Worm (Caenorhabditis elegans): ENCODE data around the gene cyp-35A1.

Gene cyp-35A1

DNA sequence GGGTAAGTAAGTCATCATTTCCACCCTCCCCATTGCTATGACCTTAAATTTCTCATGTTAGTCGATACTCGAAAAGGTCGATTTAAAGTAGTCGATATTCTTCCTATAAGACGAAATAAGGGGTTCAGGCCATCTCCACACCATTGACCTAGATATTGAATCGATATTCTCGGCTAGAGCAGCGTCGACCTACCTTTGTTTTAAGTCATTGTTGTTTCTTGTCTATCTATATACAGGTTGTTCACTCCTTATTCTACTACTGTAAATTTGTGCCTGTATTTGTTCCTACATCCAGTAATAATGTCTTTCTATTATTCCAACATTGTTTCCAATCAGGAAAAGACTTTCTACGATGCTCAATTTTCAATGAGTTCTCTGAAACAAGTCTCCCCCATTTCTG lies 34.6 kb downstream of the cyp-35A1 start, which contains the start of gene F10G2.4:
TSS of gene F10G2.4 (plus strand) at position 301 of the 400 bp plus-strand sequence.
- no peak for TF ChIP-seq unc-62 (GFP tag; optimal IDR thresholded peaks at IDR 0.05)

DNA sequence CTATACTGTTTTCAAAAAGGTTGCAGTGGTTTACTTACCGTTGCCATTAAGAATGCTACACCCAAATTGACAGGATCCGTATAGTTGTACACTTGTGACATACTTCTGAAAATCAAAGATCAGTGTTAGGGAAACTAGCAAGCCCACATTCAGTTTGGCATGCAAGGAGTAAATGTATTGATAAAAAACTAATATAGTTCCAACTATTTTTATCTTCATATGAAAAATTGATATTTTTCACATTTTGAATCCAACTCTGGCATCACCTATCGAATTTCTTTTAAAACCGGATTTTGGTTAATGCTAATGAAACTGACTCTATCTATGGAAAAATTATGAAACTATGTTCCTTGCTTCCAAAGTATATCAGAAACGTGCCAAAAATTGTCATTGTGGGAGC lies 36.3 kb downstream of the cyp-35A1 start, which contains the start of gene srx-92:
TSS of gene srx-92 (minus strand) at position 101 of the 400 bp plus-strand sequence.
- no peak for TF ChIP-seq unc-62 (GFP tag; optimal IDR thresholded peaks at IDR 0.05)

DNA sequence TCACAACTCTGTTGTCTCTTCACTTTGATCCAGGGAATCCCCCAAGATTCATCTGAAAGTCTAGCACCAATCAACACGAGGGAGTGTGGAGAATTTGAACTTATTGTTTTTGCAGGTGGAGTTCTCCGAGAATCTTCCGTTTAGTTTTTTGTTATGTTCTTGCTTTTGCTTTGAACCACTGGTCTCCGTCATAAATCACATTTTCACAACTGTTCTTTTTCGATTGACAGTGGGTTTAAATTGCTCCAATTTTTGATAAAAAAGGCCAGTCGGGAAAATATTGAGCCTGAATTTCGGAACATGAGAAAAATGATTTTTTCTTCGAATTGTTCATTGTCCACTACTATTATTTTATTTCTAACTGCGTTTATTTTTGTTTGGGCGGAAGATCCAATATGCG lies 39.7 kb downstream of the cyp-35A1 start, which contains the start of gene F10G2.10:
TSS of gene F10G2.10 (plus strand) at position 301 of the 400 bp plus-strand sequence.
- TF ChIP-seq unc-62 (GFP tag; optimal IDR thresholded peaks at IDR 0.05) = no peak

DNA sequence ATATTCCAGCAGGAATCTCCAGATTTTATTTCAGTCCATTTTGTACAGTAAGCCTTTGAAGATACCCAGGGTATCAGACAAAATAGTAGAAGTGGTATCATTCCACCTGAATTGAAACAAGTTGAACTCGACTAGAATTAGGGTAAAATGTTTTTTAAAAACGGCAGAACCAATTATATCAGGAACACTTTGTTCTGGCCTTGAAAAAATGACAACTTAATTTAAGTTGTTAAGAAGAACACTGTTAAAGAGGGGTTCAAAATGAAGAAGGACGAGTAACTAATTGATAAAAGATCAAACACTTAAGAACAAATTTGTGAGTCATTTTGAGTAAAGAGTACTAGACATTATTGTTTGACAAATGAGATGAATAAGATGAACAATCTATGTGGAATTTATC lies 40.7 kb downstream of the cyp-35A1 start, which contains the start of gene lmd-4:
TSS of gene lmd-4 (minus strand) at position 101 of the 400 bp plus-strand sequence.
- no peak for TF ChIP-seq unc-62 (GFP tag; optimal IDR thresholded peaks at IDR 0.05)

DNA sequence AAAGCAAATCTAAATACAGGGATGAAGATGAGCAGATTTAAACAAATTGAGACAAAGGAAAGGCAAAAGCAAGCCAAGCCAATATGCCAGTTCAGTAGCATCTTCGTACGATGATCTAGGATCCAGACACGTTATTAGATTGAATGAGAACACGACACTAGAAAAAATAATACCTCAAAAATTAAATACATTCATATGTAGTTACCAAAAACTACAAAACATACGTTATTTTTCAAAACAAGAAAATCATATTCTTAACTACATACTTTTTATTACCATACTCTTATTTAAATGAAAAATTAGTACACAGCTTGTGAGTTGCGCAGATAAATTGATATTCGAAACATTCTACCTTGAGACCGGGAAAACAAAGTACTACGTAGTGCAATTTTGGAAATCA lies 48.3 kb downstream of the cyp-35A1 start, which contains the start of gene srx-6:
TSS of gene srx-6 (minus strand) at position 101 of the 400 bp plus-strand sequence.
- no peak for TF ChIP-seq unc-62 (GFP tag; optimal IDR thresholded peaks at IDR 0.05)
